ENCODE assay signal across 1 worm cellular context in genomic region chrIII:11915666-11916065, ce11.
TF ChIP-seq lines count a peak whose summit lies in the region.

Gene ndab-1, minus strand, starts transcription at chrIII:11915712.
Gene npp-16, plus strand, starts transcription at chrIII:11915928.

TF ChIP-seq in whole organism, L4 larva, 104 proteins besides CTCF, POLR2A, EP300 and RAD21 (continued from another document):
- TF ChIP-seq nhr-10 (tag; optimal IDR thresholded peaks at IDR 0.05; lab: Kevin White, UChicago) (no peak), F37D6.2 (tag; optimal IDR thresholded peaks at IDR 0.05; lab: Kevin White, UChicago) (no peak), zip-11 (GFP tag; IDR thresholded peaks at IDR 0.05; lab: Robert Waterston, UW) (no peak), mxl-3 (GFP tag; optimal IDR thresholded peaks at IDR 0.05; lab: Kevin White, UChicago) (no peak), lsy-2 (tag; optimal IDR thresholded peaks at IDR 0.05; lab: Kevin White, UChicago) (peak in 1 of 2 experiments; percentile 43), lin-15B (tag; optimal IDR thresholded peaks at IDR 0.05; lab: Kevin White, UChicago) (no peak), mes-2 (tag; optimal IDR thresholded peaks at IDR 0.05; lab: Kevin White, UChicago; ENCODE audit: poor library complexity, severe bottlenecking) (peak; percentile 76), lim-7 (GFP tag; IDR thresholded peaks at IDR 0.05; lab: Robert Waterston, UW) (peak; percentile 11; the same call in 1 of the 2 replicates)
